Fruit fly (Drosophila melanogaster) S2 (cell line): Measurements from ENCODE around the gene Ppt1.

Source experiments
- CG8478 ChIP-seq: fragments of >200 bp; optimal IDR thresholded peaks from 2 replicates; lab custom pipeline; 2018
- CTCF ChIP-seq, 2 experiments: fragments of >200 bp; optimal IDR thresholded peaks; 2 replicates each; lab custom pipeline; 2018

DNA sequence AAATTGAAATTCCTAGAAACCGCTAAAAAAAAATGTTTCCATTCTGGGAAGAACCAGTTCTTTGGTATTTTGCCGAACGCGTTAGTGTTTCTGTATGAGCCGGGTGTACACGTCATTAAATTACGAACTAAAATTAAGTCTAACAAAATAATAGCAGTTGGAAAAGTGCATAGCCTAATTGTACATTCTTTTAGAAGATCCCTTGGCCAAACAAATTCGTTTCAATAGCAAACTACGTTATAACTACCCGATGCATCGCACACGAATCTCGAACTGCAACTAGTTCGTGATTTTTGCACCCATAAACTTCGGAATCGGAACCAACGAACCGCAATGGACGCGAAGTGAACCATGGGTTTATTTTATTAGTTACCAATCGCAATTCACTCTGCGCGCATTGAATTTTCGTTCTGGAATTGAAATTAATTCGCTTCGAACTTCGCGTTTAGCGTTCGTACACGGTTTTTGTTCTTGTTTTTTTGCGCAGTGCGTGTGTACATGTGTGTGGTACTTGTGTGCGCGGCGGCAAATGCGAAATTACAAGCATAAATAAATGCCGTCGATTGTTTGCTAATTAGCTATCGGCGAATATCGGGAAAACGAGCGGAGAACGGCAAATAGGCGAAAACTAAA lies 8.7 kb downstream of the Ppt1 start, which contains the start of gene CAH3:
- TF ChIP-seq CG8478 (lab: Kevin White, UChicago), result no peak
- TF ChIP-seq CTCF (optimal IDR thresholded peaks at IDR 0.05; lab: Kevin White, UChicago), result no peak
